Fruit fly (Drosophila melanogaster): ENCODE results near the gene Dip-B.

Dip-B gene

DNA sequence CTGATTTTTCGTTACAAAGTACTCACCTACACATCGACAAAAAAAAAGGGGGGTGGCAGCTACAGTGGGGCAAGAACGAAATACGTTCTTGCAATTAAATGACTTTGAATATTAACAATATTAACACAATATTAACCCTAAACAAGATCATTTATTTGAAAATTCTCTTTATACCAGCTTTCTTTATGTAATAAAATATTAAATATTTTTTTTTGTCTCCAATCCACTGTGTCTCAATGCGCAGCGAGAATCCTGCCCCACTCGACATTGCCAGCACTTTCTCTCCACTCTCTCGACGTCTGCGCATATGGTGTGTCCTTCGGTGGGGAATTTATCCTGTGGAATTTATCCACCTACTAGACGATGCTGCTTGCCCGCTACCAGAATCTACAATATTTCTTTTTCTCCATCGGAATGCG is 18.4 kb downstream of the Dip-B start (continued):
- TF ChIP-seq CG15696 (tag; optimal IDR thresholded peaks at IDR 0.05): peak; percentile 88
- peak; percentile 28 for TF ChIP-seq CG17802 (tag; optimal IDR thresholded peaks at IDR 0.05)
- no peak for TF ChIP-seq zen2 (GFP tag; IDR thresholded peaks at IDR 0.05; ENCODE audit: partially characterized antibody)
- no peak for TF ChIP-seq hb (GFP tag; IDR thresholded peaks at IDR 0.05; ENCODE audit: partially characterized antibody)
- TF ChIP-seq en (GFP tag; optimal IDR thresholded peaks at IDR 0.05): peak; percentile 21
- TF ChIP-seq al (GFP tag; IDR thresholded peaks at IDR 0.05): peak; percentile 88
- peak; percentile 93 for TF ChIP-seq Awh (GFP tag; IDR thresholded peaks at IDR 0.05)
- TF ChIP-seq danr (GFP tag; IDR thresholded peaks at IDR 0.05): peak; percentile 74
- TF ChIP-seq yki (optimal IDR thresholded peaks at IDR 0.05): no peak
- TF ChIP-seq CG11696 (GFP tag; IDR thresholded peaks at IDR 0.05): peak; percentile 83
- no peak for TF ChIP-seq p53 (GFP tag; optimal IDR thresholded peaks at IDR 0.05)
- peak; percentile 94 for TF ChIP-seq BtbVII (GFP tag; optimal IDR thresholded peaks at IDR 0.05)
- TF ChIP-seq Chrac-16 (GFP tag; optimal IDR thresholded peaks at IDR 0.05): peak; percentile 79
- TF ChIP-seq Doc2 (GFP tag; IDR thresholded peaks at IDR 0.05): peak; percentile 74
- peak; percentile 13 for TF ChIP-seq Atf-2 (GFP tag; optimal IDR thresholded peaks at IDR 0.05)
- peak; percentile 80 for TF ChIP-seq CG15011 (GFP tag; optimal IDR thresholded peaks at IDR 0.05)
- TF ChIP-seq bsh (GFP tag; optimal IDR thresholded peaks at IDR 0.05): peak in 1 of 2 experiments; percentile 89
- TF ChIP-seq CG7963 (GFP tag; IDR thresholded peaks at IDR 0.05; ENCODE audit: partially characterized antibody): peak; percentile 42; the same call in 1 of the 3 replicates
- TF ChIP-seq CG33557 (GFP tag; optimal IDR thresholded peaks at IDR 0.05): peak; percentile 80
- no peak for TF ChIP-seq cad (GFP tag; optimal IDR thresholded peaks at IDR 0.05)
- peak; percentile 64; the same call in 1 of the 2 replicates for TF ChIP-seq CG8765 (GFP tag; IDR thresholded peaks at IDR 0.05)
- TF ChIP-seq klu (GFP tag; IDR thresholded peaks at IDR 0.05): peak; percentile 75
- peak; percentile 56 for TF ChIP-seq CG10462 (GFP tag; optimal IDR thresholded peaks at IDR 0.05)
- peak; percentile 34 for TF ChIP-seq wek (GFP tag; optimal IDR thresholded peaks at IDR 0.05)
- TF ChIP-seq twi (tag; optimal IDR thresholded peaks at IDR 0.05): peak; percentile 17
- TF ChIP-seq CG9727 (GFP tag; optimal IDR thresholded peaks at IDR 0.05): peak; percentile 93
- TF ChIP-seq CG18011 (GFP tag; optimal IDR thresholded peaks at IDR 0.05): peak; percentile 63
- TF ChIP-seq dimm (GFP tag; IDR thresholded peaks at IDR 0.05): peak; percentile 74
- peak; percentile 94 for TF ChIP-seq CG34376 (GFP tag; optimal IDR thresholded peaks at IDR 0.05)
- TF ChIP-seq CG14860 (GFP tag; IDR thresholded peaks at IDR 0.05; ENCODE audit: partially characterized antibody): peak; percentile 57; the same call in 2 of the 3 replicates
- TF ChIP-seq CG16813 (GFP tag; IDR thresholded peaks at IDR 0.05; ENCODE audit: partially characterized antibody): no peak; the same call in 2 of the 3 replicates
- TF ChIP-seq repo (GFP tag; optimal IDR thresholded peaks at IDR 0.05): no peak
- peak; percentile 38 for TF ChIP-seq her (GFP tag; optimal IDR thresholded peaks at IDR 0.05)
- TF ChIP-seq esg (GFP tag; conservative IDR thresholded peaks at IDR 0.05): peak; percentile 93
- TF ChIP-seq nerfin-2 (GFP tag; IDR thresholded peaks at IDR 0.05; ENCODE audit: partially characterized antibody): no peak; the same call in 1 of the 2 replicates
- TF ChIP-seq CG32772 (GFP tag; IDR thresholded peaks at IDR 0.05): peak; percentile 94
- TF ChIP-seq CG17568 (GFP tag; optimal IDR thresholded peaks at IDR 0.05): peak; percentile 81
- peak; percentile 76 for TF ChIP-seq CG8924 (tag; optimal IDR thresholded peaks at IDR 0.05)
- peak; percentile 85 for TF ChIP-seq sqz (GFP tag; optimal IDR thresholded peaks at IDR 0.05)
- TF ChIP-seq cas (GFP tag; IDR thresholded peaks at IDR 0.05): peak; percentile 83
- TF ChIP-seq HLH54F (GFP tag; optimal IDR thresholded peaks at IDR 0.05): peak; percentile 46
- no peak for TF ChIP-seq CG30020 (tag; optimal IDR thresholded peaks at IDR 0.05)
- TF ChIP-seq zf30C (GFP tag; optimal IDR thresholded peaks at IDR 0.05): no peak
- peak; percentile 95 for TF ChIP-seq slbo (GFP tag; IDR thresholded peaks at IDR 0.05)
- peak; percentile 92 for TF ChIP-seq CG10147 (GFP tag; optimal IDR thresholded peaks at IDR 0.05)
- TF ChIP-seq CG13296 (GFP tag; optimal IDR thresholded peaks at IDR 0.05): peak; percentile 87
- peak; percentile 86 for TF ChIP-seq CG16779 (GFP tag; IDR thresholded peaks at IDR 0.05)
- TF ChIP-seq CG9437 (GFP tag; optimal IDR thresholded peaks at IDR 0.05): peak; percentile 79
- TF ChIP-seq disco-r (GFP tag; optimal IDR thresholded peaks at IDR 0.05): peak; percentile 46
- peak; percentile 92 for TF ChIP-seq stc (GFP tag; IDR thresholded peaks at IDR 0.05)
- peak; percentile 49 for TF ChIP-seq Antp (GFP tag; optimal IDR thresholded peaks at IDR 0.05)

All from whole organism, embryonic.